Worm (Caenorhabditis elegans) whole organism, L4/young adult: Measurements from ENCODE around the gene atp-4.

Source experiments
- dao-5 ChIP-seq: sonication (generic microtip); optimal IDR thresholded peaks from 2 replicates; lab custom pipeline; 2016; ENCODE audit warnings: missing genotype, missing genetic modification characterization, moderate library complexity, missing compliant biosample characterization
- him-1 ChIP-seq: sonication (generic microtip); optimal IDR thresholded peaks from 2 replicates; lab custom pipeline; 2016; ENCODE audit warnings: missing genotype, missing genetic modification reagents, missing genetic modification characterization, missing compliant biosample characterization

ce11 chrV:6448356-6448755 is 21.4 kb upstream of the atp-4 start, which contains the start of gene fbxa-196:
- TF ChIP-seq dao-5 (tag; lab: Kevin White, UChicago) (no peak), him-1 (tag; lab: Kevin White, UChicago) (no peak)
